Fruit fly (Drosophila melanogaster): ENCODE measurements around the gene CG45263.

The CG45263 gene

dm6 chr3R:8445444-8445843 is 32.0 kb downstream of the CG45263 start:
- TF ChIP-seq ovo (GFP tag; optimal IDR thresholded peaks at IDR 0.05) (no peak), kay (GFP tag; ENCODE audit: borderline replicate concordance) (no peak), CG11617 (GFP tag; optimal IDR thresholded peaks at IDR 0.05) (no peak), toe (GFP tag; optimal IDR thresholded peaks at IDR 0.05) (no peak), bab1 (GFP tag; optimal IDR thresholded peaks at IDR 0.05) (no peak), cnc (optimal IDR thresholded peaks at IDR 0.05) (no peak), CG7045 (GFP tag; optimal IDR thresholded peaks at IDR 0.05) (no peak), pad (GFP tag; optimal IDR thresholded peaks at IDR 0.05) (no peak), Mnt (GFP tag; optimal IDR thresholded peaks at IDR 0.05) (no peak), CG12768 (GFP tag; optimal IDR thresholded peaks at IDR 0.05) (no peak), CG7101 (tag; optimal IDR thresholded peaks at IDR 0.05) (no peak), cic (GFP tag; optimal IDR thresholded peaks at IDR 0.05) (no peak), Clk (GFP tag; optimal IDR thresholded peaks at IDR 0.05) (no peak)

- TF ChIP-seq CG14711 (tag; optimal IDR thresholded peaks at IDR 0.05) (no peak), tj (GFP tag; optimal IDR thresholded peaks at IDR 0.05) (no peak), cnc (optimal IDR thresholded peaks at IDR 0.05) (no peak), Clk (GFP tag; optimal IDR thresholded peaks at IDR 0.05) (no peak), CG1620 (GFP tag; optimal IDR thresholded peaks at IDR 0.05) (no peak), CG5204 (GFP tag; optimal IDR thresholded peaks at IDR 0.05) (no peak), Crg-1 (GFP tag; optimal IDR thresholded peaks at IDR 0.05) (no peak), Mnt (GFP tag; optimal IDR thresholded peaks at IDR 0.05) (no peak), toe (GFP tag; optimal IDR thresholded peaks at IDR 0.05) (no peak), kay (GFP tag; ENCODE audit: borderline replicate concordance) (no peak), CG12768 (GFP tag; optimal IDR thresholded peaks at IDR 0.05) (no peak), cic (GFP tag; optimal IDR thresholded peaks at IDR 0.05) (no peak), pad (GFP tag; optimal IDR thresholded peaks at IDR 0.05) (no peak), CG11617 (GFP tag; optimal IDR thresholded peaks at IDR 0.05) (no peak), Hr96 (GFP tag; optimal IDR thresholded peaks at IDR 0.05) (no peak), CG7101 (tag; optimal IDR thresholded peaks at IDR 0.05) (no peak), ovo (GFP tag; optimal IDR thresholded peaks at IDR 0.05) (no peak), bab1 (GFP tag; optimal IDR thresholded peaks at IDR 0.05) (no peak)
These were observed 56.9 kb downstream of the CG45263 start, which contains the start of gene Obp85a for dm6 chr3R:8420497-8420896. Obp85a (minus strand) TSS chr3R:8420597.

- TF ChIP-seq cic (GFP tag; optimal IDR thresholded peaks at IDR 0.05) (no peak), tj (GFP tag; optimal IDR thresholded peaks at IDR 0.05) (no peak), CG7101 (tag; optimal IDR thresholded peaks at IDR 0.05) (no peak), Hr96 (GFP tag; optimal IDR thresholded peaks at IDR 0.05) (no peak), bab1 (GFP tag; optimal IDR thresholded peaks at IDR 0.05) (no peak), CG7045 (GFP tag; optimal IDR thresholded peaks at IDR 0.05) (no peak), Clk (GFP tag; optimal IDR thresholded peaks at IDR 0.05) (no peak), CG5204 (GFP tag; optimal IDR thresholded peaks at IDR 0.05) (no peak), CG11617 (GFP tag; optimal IDR thresholded peaks at IDR 0.05) (no peak), ovo (GFP tag; optimal IDR thresholded peaks at IDR 0.05) (no peak), Crg-1 (GFP tag; optimal IDR thresholded peaks at IDR 0.05) (no peak), CG1620 (GFP tag; optimal IDR thresholded peaks at IDR 0.05) (no peak), CG12768 (GFP tag; optimal IDR thresholded peaks at IDR 0.05) (no peak), CG14711 (tag; optimal IDR thresholded peaks at IDR 0.05) (no peak), CG33017 (tag; optimal IDR thresholded peaks at IDR 0.05) (no peak)
These were observed 87.8 kb downstream of the CG45263 start for dm6 chr3R:8389636-8390035.

dm6 chr3R:8368553-8368952 is 108.9 kb downstream of the CG45263 start:
- TF ChIP-seq Hr96 (GFP tag; optimal IDR thresholded peaks at IDR 0.05) (no peak), Crg-1 (GFP tag; optimal IDR thresholded peaks at IDR 0.05) (no peak), Clk (GFP tag; optimal IDR thresholded peaks at IDR 0.05) (no peak), cnc (optimal IDR thresholded peaks at IDR 0.05) (no peak), CG5204 (GFP tag; optimal IDR thresholded peaks at IDR 0.05) (no peak), CG1620 (GFP tag; optimal IDR thresholded peaks at IDR 0.05) (no peak), Mnt (GFP tag; optimal IDR thresholded peaks at IDR 0.05) (no peak), CG12768 (GFP tag; optimal IDR thresholded peaks at IDR 0.05) (no peak), CG7101 (tag; optimal IDR thresholded peaks at IDR 0.05) (no peak), CG7045 (GFP tag; optimal IDR thresholded peaks at IDR 0.05) (no peak)

dm6 chr3R:8362259-8362876 is 115.0 kb downstream of the CG45263 start, which contains the start of the genes Veneno and CG7963:
Veneno (minus strand) TSS chr3R:8362554.
CG7963 (plus strand) TSS chr3R:8362826.
- peak; percentile 4 for TF ChIP-seq bab1 (GFP tag; optimal IDR thresholded peaks at IDR 0.05)
- no peak for TF ChIP-seq CG14711 (tag; optimal IDR thresholded peaks at IDR 0.05)
- TF ChIP-seq tj (GFP tag; optimal IDR thresholded peaks at IDR 0.05): peak; percentile 65
- peak; percentile 68 for TF ChIP-seq ovo (GFP tag; optimal IDR thresholded peaks at IDR 0.05)
- TF ChIP-seq pad (GFP tag; optimal IDR thresholded peaks at IDR 0.05): no peak

- no peak for TF ChIP-seq cnc (optimal IDR thresholded peaks at IDR 0.05)
- peak; percentile 69 for TF ChIP-seq tj (GFP tag; optimal IDR thresholded peaks at IDR 0.05)
- peak; percentile 60 for TF ChIP-seq Mnt (GFP tag; optimal IDR thresholded peaks at IDR 0.05)
- peak; percentile 93 for TF ChIP-seq kay (GFP tag; ENCODE audit: borderline replicate concordance)
- no peak for TF ChIP-seq CG7045 (GFP tag; optimal IDR thresholded peaks at IDR 0.05)
- TF ChIP-seq Hr96 (GFP tag; optimal IDR thresholded peaks at IDR 0.05): no peak
These were observed 119.4 kb downstream of the CG45263 start for dm6 chr3R:8358004-8358403.
